Fruit fly (Drosophila melanogaster): ENCODE results near the gene Jon65Aiv.

Gene Jon65Aiv

DNA sequence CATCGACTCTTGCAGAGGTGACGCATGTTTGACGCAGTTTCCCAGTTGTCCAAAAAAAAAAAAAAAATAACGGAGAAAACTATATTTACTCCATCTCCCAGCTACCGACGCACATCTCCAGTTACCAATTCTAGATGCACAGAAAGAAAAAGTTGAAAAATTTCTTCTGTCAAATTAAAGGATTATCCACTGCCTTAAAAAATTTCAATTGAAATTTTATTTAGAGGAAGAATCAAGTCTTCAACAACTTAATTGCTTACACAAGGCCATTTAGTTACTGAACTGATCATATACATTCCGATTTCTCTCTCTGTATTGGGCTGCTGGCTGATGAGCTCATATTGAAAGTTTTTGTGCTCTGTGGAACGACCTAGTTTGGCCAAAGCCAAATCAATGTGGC lies 47.0 kb downstream of the Jon65Aiv start:
- TF ChIP-seq Clk (GFP tag; optimal IDR thresholded peaks at IDR 0.05) (no peak), toe (GFP tag; optimal IDR thresholded peaks at IDR 0.05) (no peak), Hr96 (GFP tag; optimal IDR thresholded peaks at IDR 0.05) (no peak), CG5204 (GFP tag; optimal IDR thresholded peaks at IDR 0.05) (no peak)
